Worm (Caenorhabditis elegans) whole organism, young adult: ENCODE results near the gene tut-2.

Source experiments
- F10E7.11 ChIP-seq: sonication (generic microtip); optimal IDR thresholded peaks from 2 replicates; lab custom pipeline; 2017; ENCODE audit warnings: mild to moderate bottlenecking, missing genetic modification characterization, moderate library complexity, missing compliant biosample characterization
- F37B4.10 ChIP-seq: fragments of 200-800 bp; sonication (Bioruptor generic); IDR thresholded peaks from 2 replicates; pipeline ENCODE4 v1.3.6; 2022; ENCODE audit warnings: missing genetic modification characterization, missing compliant biosample characterization
- F57A8.1 ChIP-seq: fragments of 200-800 bp; sonication (Bioruptor generic); optimal IDR thresholded peaks from 2 replicates; lab custom pipeline; 2018; ENCODE audit warnings: mild to moderate bottlenecking, missing genetic modification characterization, moderate library complexity, missing compliant biosample characterization
- F57C9.4 ChIP-seq: sonication (generic microtip); optimal IDR thresholded peaks from 2 replicates; lab custom pipeline; 2017; ENCODE audit warnings: mild to moderate bottlenecking, missing genetic modification characterization, missing compliant biosample characterization
- K12H6.12 ChIP-seq: fragments of 200-800 bp; sonication (Bioruptor generic); optimal IDR thresholded peaks from 2 replicates; lab custom pipeline; 2018; ENCODE audit warnings: mild to moderate bottlenecking, missing genetic modification characterization, missing compliant biosample characterization
- T07F8.4 ChIP-seq: sonication (generic microtip); optimal IDR thresholded peaks from 2 replicates; lab custom pipeline; 2016; ENCODE audit warnings: mild to moderate bottlenecking, missing genetic modification characterization, moderate library complexity, missing compliant biosample characterization
- T26A5.8 ChIP-seq: sonication (generic microtip); optimal IDR thresholded peaks from 2 replicates; lab custom pipeline; 2016; ENCODE audit warnings: missing genetic modification characterization, missing compliant biosample characterization
- Y53G8AR.9 ChIP-seq: fragments of 200-800 bp; sonication (Bioruptor generic); conservative IDR thresholded peaks from 2 replicates; pipeline ENCODE4 v1.3.6; 2022; ENCODE audit warnings: missing genetic modification reagents, missing genetic modification characterization, missing compliant biosample characterization
- Y79H2A.3 ChIP-seq: fragments of 200-800 bp; sonication (Bioruptor generic); conservative IDR thresholded peaks from 2 replicates; pipeline ENCODE4 v1.3.6; 2022; ENCODE audit warnings: missing genetic modification reagents, missing genetic modification characterization, missing compliant biosample characterization
- Y95B8A.8 ChIP-seq: fragments of 200-800 bp; sonication (Bioruptor generic); IDR thresholded peaks from 2 replicates; pipeline ENCODE4 v1.3.6; 2022; ENCODE audit warnings: missing genetic modification reagents, missing genetic modification characterization, missing compliant biosample characterization
- atf-7 ChIP-seq: sonication (generic microtip); optimal IDR thresholded peaks from 2 replicates; lab custom pipeline; 2017; ENCODE audit warnings: mild to moderate bottlenecking, missing genetic modification characterization, missing compliant biosample characterization
- attf-6 ChIP-seq: fragments of 200-800 bp; sonication (Bioruptor generic); IDR thresholded peaks from 2 replicates; pipeline ENCODE4 v1.3.6; 2022; ENCODE audit warnings: missing genetic modification reagents, missing genetic modification characterization, missing compliant biosample characterization
- cebp-1 ChIP-seq, 2 experiments: fragments of 200-800 bp in 1 of 2; sonication (Bioruptor generic) in 1 of 2; sonication (generic microtip) in 1 of 2; IDR thresholded peaks in 1 of 2; optimal IDR thresholded peaks in 1 of 2; 2 replicates each; pipeline versions ENCODE4 v1.3.6 to Lab custom; 2017 to 2022; ENCODE audit warnings: missing compliant biosample characterization in 2 of 2, missing genetic modification characterization in 2 of 2, mild to moderate bottlenecking in 1 of 2, missing genetic modification reagents in 1 of 2, moderate library complexity in 1 of 2
- ceh-27 ChIP-seq: fragments of 200-800 bp; sonication (Bioruptor generic); optimal IDR thresholded peaks from 2 replicates; lab custom pipeline; 2018; ENCODE audit warnings: mild to moderate bottlenecking, missing genetic modification characterization, moderate library complexity, missing compliant biosample characterization
- chd-7 ChIP-seq: sonication (generic microtip); optimal IDR thresholded peaks from 2 replicates; lab custom pipeline; 2016; ENCODE audit warnings: mild to moderate bottlenecking, missing genetic modification characterization, moderate library complexity, missing compliant biosample characterization
- gei-17 ChIP-seq: fragments of 200-800 bp; sonication (Bioruptor generic); optimal IDR thresholded peaks from 2 replicates; lab custom pipeline; 2018; ENCODE audit warnings: mild to moderate bottlenecking, missing genetic modification characterization, missing compliant biosample characterization
- him-1 ChIP-seq: sonication (generic microtip); optimal IDR thresholded peaks from 2 replicates; lab custom pipeline; 2016; ENCODE audit warnings: missing genotype, missing genetic modification reagents, missing genetic modification characterization, missing compliant biosample characterization
- hmg-1.2 ChIP-seq: fragments of 200-800 bp; sonication (Bioruptor generic); IDR thresholded peaks from 2 replicates; pipeline ENCODE4 v1.3.6; 2022; ENCODE audit warnings: missing genetic modification reagents, missing genetic modification characterization, missing compliant biosample characterization
- hrde-1 ChIP-seq: sonication (generic microtip); optimal IDR thresholded peaks from 2 replicates; lab custom pipeline; 2016; ENCODE audit warnings: missing genetic modification characterization, mild to moderate bottlenecking, missing compliant biosample characterization, moderate library complexity, missing genotype, missing genetic modification reagents, borderline replicate concordance
- hsf-1 ChIP-seq: fragments of 200-800 bp; sonication (Bioruptor generic); IDR thresholded peaks from 2 replicates; pipeline ENCODE4 v1.3.6; 2022; ENCODE audit warnings: missing genetic modification reagents, missing genetic modification characterization, missing compliant biosample characterization
- let-607 ChIP-seq, 2 experiments: fragments of 200-800 bp in 1 of 2; sonication (Bioruptor generic) in 1 of 2; sonication (generic microtip) in 1 of 2; optimal IDR thresholded peaks; 2 replicates each; lab custom pipeline; 2016 to 2018; ENCODE audit warnings: mild to moderate bottlenecking in 2 of 2, missing compliant biosample characterization in 2 of 2, missing genetic modification characterization in 2 of 2, moderate library complexity in 2 of 2, missing genotype in 1 of 2
- lin-54 ChIP-seq: fragments of 200-800 bp; sonication (Bioruptor generic); optimal IDR thresholded peaks from 2 replicates; lab custom pipeline; 2018; ENCODE audit warnings: mild to moderate bottlenecking, missing genetic modification characterization, missing compliant biosample characterization
- lsl-1 ChIP-seq: fragments of 200-800 bp; sonication (Bioruptor generic); optimal IDR thresholded peaks from 2 replicates; lab custom pipeline; 2018; ENCODE audit warnings: mild to moderate bottlenecking, missing genetic modification characterization, moderate library complexity, missing compliant biosample characterization
- lsy-27 ChIP-seq: sonication (generic microtip); optimal IDR thresholded peaks from 2 replicates; lab custom pipeline; 2017; ENCODE audit warnings: missing genetic modification characterization, mild to moderate bottlenecking, missing compliant biosample characterization, antibody characterized with exemption, missing genotype, borderline replicate concordance; ENCODE audit not compliant: insufficient read depth
- madf-3 ChIP-seq: fragments of 200-800 bp; sonication (Bioruptor generic); IDR thresholded peaks from 2 replicates; pipeline ENCODE4 v1.3.6; 2022; ENCODE audit warnings: missing genetic modification reagents, missing genetic modification characterization, missing compliant biosample characterization
- madf-6 ChIP-seq: fragments of 200-800 bp; sonication (Bioruptor generic); IDR thresholded peaks from 2 replicates; pipeline ENCODE4 v1.3.6; 2022; ENCODE audit warnings: missing genetic modification reagents, missing genetic modification characterization, missing compliant biosample characterization
- madf-8 ChIP-seq: fragments of 200-800 bp; sonication (Bioruptor generic); conservative IDR thresholded peaks from 2 replicates; pipeline ENCODE4 v1.3.6; 2022; ENCODE audit warnings: missing genetic modification reagents, missing genetic modification characterization, missing compliant biosample characterization
- nfyb-1 ChIP-seq: fragments of 200-800 bp; sonication (Bioruptor generic); IDR thresholded peaks from 2 replicates; pipeline ENCODE4 v1.3.6; 2022; ENCODE audit warnings: missing genetic modification reagents, missing genetic modification characterization, missing compliant biosample characterization
- pbrm-1 ChIP-seq: fragments of 200-800 bp; sonication (Bioruptor generic); IDR thresholded peaks from 2 replicates; pipeline ENCODE4 v1.3.6; 2022; ENCODE audit warnings: missing genetic modification reagents, missing genetic modification characterization, missing compliant biosample characterization
- pha-4 ChIP-seq: fragments of 150-350 bp; sonication (generic microtip); optimal IDR thresholded peaks from 2 replicates; lab custom pipeline; 2014; ENCODE audit warnings: missing biosample characterization, missing genetic modification reagents, missing genetic modification characterization
- somi-1 ChIP-seq: fragments of 200-800 bp; sonication (Bioruptor generic); optimal IDR thresholded peaks from 2 replicates; lab custom pipeline; 2018; ENCODE audit warnings: mild to moderate bottlenecking, missing genetic modification characterization, missing compliant biosample characterization
- tbp1 ChIP-seq: fragments of 200-800 bp; sonication (Bioruptor generic); optimal IDR thresholded peaks from 2 replicates; lab custom pipeline; 2018; ENCODE audit warnings: mild to moderate bottlenecking, missing genetic modification characterization, missing compliant biosample characterization
- tlf-1 ChIP-seq: fragments of 200-800 bp; sonication (Bioruptor generic); optimal IDR thresholded peaks from 2 replicates; lab custom pipeline; 2018; ENCODE audit warnings: mild to moderate bottlenecking, missing genetic modification characterization, missing compliant biosample characterization
- unc-130 ChIP-seq: sonication (generic microtip); optimal IDR thresholded peaks from 2 replicates; lab custom pipeline; 2016; ENCODE audit warnings: missing genetic modification reagents, missing genetic modification characterization, missing compliant biosample characterization
- xnd-1 ChIP-seq: sonication (generic microtip); optimal IDR thresholded peaks from 2 replicates; lab custom pipeline; 2016; ENCODE audit warnings: missing genotype, missing genetic modification reagents, missing genetic modification characterization, missing compliant biosample characterization
- zfh-2 ChIP-seq: fragments of 200-800 bp; sonication (Bioruptor generic); conservative IDR thresholded peaks from 2 replicates; pipeline ENCODE4 v1.3.6; 2022; ENCODE audit warnings: missing genetic modification reagents, missing genetic modification characterization, missing compliant biosample characterization
- ztf-18 ChIP-seq: sonication (generic microtip); optimal IDR thresholded peaks from 2 replicates; lab custom pipeline; 2016; ENCODE audit warnings: missing genotype, mild to moderate bottlenecking, missing genetic modification characterization, missing compliant biosample characterization
- ztf-26 ChIP-seq: sonication (generic microtip); optimal IDR thresholded peaks from 2 replicates; lab custom pipeline; 2017; ENCODE audit warnings: missing genetic modification characterization, missing compliant biosample characterization

The tut-2 gene

DNA sequence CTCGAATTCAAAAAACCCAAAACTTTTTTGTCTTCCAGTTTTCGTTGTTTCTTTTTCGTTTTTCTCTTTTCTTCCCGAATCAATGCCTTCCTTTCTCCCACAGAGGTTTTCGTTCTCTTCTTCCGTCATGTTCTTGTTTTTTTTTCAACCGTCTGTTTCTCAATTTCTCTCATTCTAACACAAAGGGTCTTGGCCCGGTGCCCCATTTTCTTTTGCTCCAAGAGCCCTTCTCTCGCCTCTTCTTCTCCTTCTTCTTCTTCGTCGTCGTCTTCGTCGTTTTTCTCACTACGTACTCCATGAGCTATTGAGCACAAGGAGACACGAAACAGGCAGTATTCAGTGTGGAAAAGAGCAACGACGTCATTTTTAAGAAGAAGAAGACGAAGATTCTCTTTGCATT lies 19.4 kb downstream of the tut-2 start:
- TF ChIP-seq ceh-27 (GFP tag; lab: Kevin White, UChicago), result peak; percentile 8
- peak; percentile 35 for TF ChIP-seq K12H6.12 (tag; lab: Kevin White, UChicago)
- TF ChIP-seq him-1 (tag; lab: Kevin White, UChicago), result no peak
- no peak for TF ChIP-seq somi-1 (GFP tag; lab: Kevin White, UChicago)
- no peak for TF ChIP-seq let-607 (tag; optimal IDR thresholded peaks at IDR 0.05; lab: Kevin White, UChicago)
- TF ChIP-seq madf-6 (GFP tag; lab: Robert Waterston, UW), result no peak
- no peak for TF ChIP-seq F57C9.4 (tag; lab: Kevin White, UChicago)
- no peak for TF ChIP-seq pha-4 (tag; lab: Kevin White, UChicago)
- 0 out of 2 replicates have a peak, but pooled peaks have one; percentile 36 for TF ChIP-seq zfh-2

DNA sequence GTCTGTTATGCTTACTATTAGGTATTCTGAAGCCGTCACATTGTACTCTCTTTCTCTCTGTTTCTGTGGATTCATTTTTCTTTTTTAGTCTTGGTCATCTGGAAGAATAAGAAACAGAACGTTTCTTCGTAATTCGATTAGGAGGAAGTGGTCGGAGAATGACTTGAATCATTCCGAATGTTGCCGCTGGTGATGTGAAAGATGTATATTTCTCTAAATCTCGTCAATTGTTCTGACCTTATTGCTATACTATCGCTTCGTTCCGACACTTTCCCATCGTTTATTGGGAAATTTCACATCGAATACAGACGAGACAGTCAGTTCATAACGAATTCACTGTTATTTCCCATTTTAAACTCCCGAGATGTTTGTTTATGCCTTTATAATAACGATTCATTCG lies 21.0 kb downstream of the tut-2 start:
- no peak for TF ChIP-seq attf-6 (GFP tag; lab: Robert Waterston, UW)
- TF ChIP-seq nfyb-1 (GFP tag; lab: Robert Waterston, UW), result no peak
- no peak for TF ChIP-seq ztf-26 (tag; lab: Kevin White, UChicago)
- TF ChIP-seq pbrm-1 (GFP tag; lab: Robert Waterston, UW), result no peak
- no peak for TF ChIP-seq tbp1 (GFP tag; lab: Kevin White, UChicago)
- TF ChIP-seq xnd-1 (tag; lab: Kevin White, UChicago), result no peak
- no peak for TF ChIP-seq Y95B8A.8 (GFP tag; lab: Robert Waterston, UW)
- TF ChIP-seq hmg-1.2 (GFP tag; lab: Robert Waterston, UW), result no peak
- no peak for TF ChIP-seq madf-8 (GFP tag; lab: Robert Waterston, UW)
- TF ChIP-seq lin-54 (GFP tag; lab: Kevin White, UChicago), result no peak

DNA sequence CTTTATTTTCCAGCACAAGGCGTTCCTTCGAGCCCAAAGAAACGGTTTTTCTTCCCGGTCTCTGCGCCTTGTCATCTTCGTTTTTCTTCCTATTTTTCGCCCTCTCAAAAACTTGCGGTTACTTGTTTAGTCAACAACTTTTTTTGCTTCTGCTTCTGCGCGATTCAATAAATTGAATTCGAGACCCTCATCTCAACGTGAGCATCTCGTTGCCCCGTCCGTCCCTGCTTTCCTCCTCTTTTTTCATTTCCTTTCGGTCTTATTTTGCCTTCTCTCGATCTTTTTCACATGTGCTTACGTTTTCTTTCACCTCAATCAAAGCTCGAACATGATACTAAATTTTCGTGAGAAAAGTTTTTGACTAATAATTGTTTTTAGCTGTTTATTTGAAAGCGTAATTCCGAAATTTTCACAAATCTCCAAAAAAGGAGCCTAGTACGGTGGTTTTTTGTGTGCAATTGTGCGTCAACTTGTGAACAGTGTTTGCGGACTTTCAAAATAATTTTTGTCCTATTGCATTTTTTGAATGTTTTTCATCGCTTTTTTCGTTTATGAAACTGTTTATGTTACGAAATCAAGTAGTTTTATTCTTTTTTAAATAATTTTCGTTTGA lies 22.1 kb downstream of the tut-2 start:
- TF ChIP-seq F37B4.10 (GFP tag; lab: Robert Waterston, UW) (no peak), cebp-1 (GFP tag; IDR thresholded peaks at IDR 0.05; lab: Robert Waterston, UW) (no peak), cebp-1 (tag; optimal IDR thresholded peaks at IDR 0.05; lab: Kevin White, UChicago) (peak; percentile 11), lsl-1 (GFP tag; lab: Kevin White, UChicago) (peak; percentile 51)

DNA sequence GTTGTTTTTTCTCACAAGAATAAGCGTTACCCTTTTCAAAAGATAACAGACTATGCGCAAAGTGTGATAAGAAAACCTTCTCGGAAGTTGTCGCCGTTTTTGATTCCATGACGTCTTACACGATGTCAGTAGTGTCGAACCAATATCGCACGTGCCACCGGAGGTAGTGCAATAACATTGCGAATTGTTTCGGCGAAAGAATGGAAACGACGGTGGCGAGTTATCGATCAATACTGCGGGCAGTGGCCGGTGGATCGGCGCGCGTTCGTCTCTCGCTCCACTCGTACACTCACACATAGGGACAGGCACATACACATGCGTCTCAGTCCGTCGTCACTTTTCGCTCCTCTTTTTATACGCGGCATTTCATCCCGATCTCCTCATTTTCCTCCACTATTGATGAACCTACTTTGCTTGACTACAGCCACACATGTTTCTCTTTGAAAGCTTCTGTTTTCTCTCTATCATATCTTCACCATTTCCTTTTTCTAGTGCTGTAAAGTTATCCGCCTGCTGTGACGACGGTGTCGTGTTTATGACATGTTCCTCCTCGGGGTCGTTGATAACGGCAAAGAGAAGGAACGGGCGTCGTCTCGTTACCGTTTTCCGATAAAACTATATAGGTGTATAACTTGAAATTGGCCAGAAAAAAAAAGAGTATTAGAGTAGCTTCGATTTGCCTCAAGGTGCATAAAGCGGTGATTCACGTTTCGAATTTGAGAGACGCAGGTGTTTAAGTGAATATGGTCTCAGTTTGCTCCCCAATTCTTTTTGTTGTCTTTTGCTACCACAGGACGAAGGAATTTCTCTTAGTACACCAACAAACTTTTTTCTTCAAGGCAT lies 23.3 kb downstream of the tut-2 start:
- TF ChIP-seq gei-17 (GFP tag; lab: Kevin White, UChicago), result no peak
- TF ChIP-seq F10E7.11 (tag; lab: Kevin White, UChicago), result no peak
- TF ChIP-seq tlf-1 (GFP tag; lab: Kevin White, UChicago), result no peak
- no peak for TF ChIP-seq atf-7 (tag; lab: Kevin White, UChicago)
- no peak for TF ChIP-seq madf-8 (GFP tag; lab: Robert Waterston, UW)
- TF ChIP-seq ztf-18 (tag; lab: Kevin White, UChicago), result no peak
- no peak for TF ChIP-seq F57C9.4 (tag; lab: Kevin White, UChicago)
- TF ChIP-seq let-607 (tag; optimal IDR thresholded peaks at IDR 0.05; lab: Kevin White, UChicago), result no peak
- TF ChIP-seq ztf-26 (tag; lab: Kevin White, UChicago), result peak; percentile 59
- no peak for TF ChIP-seq xnd-1 (tag; lab: Kevin White, UChicago)
- TF ChIP-seq hsf-1 (GFP tag; lab: Robert Waterston, UW), result no peak
- TF ChIP-seq unc-130 (GFP tag; lab: Kevin White, UChicago), result no peak
- no peak for TF ChIP-seq lsy-27 (tag; lab: Kevin White, UChicago)
- TF ChIP-seq lin-54 (GFP tag; lab: Kevin White, UChicago), result no peak
- TF ChIP-seq cebp-1 (GFP tag; IDR thresholded peaks at IDR 0.05; lab: Robert Waterston, UW), result no peak
- TF ChIP-seq cebp-1 (tag; optimal IDR thresholded peaks at IDR 0.05; lab: Kevin White, UChicago), result peak; percentile 51
- TF ChIP-seq Y79H2A.3 (GFP tag; lab: Robert Waterston, UW), result no peak
- TF ChIP-seq hrde-1 (tag; lab: Kevin White, UChicago), result no peak
- TF ChIP-seq T26A5.8 (tag; lab: Kevin White, UChicago), result no peak
- no peak for TF ChIP-seq hmg-1.2 (GFP tag; lab: Robert Waterston, UW)
- TF ChIP-seq somi-1 (GFP tag; lab: Kevin White, UChicago), result peak; percentile 29
- peak; percentile 27 for TF ChIP-seq chd-7 (tag; lab: Kevin White, UChicago)
- peak; percentile 18 for TF ChIP-seq F57A8.1 (GFP tag; lab: Kevin White, UChicago)
- no peak for TF ChIP-seq Y53G8AR.9 (GFP tag; lab: Robert Waterston, UW)
- no peak for TF ChIP-seq madf-3 (GFP tag; lab: Robert Waterston, UW)
- TF ChIP-seq F37B4.10 (GFP tag; lab: Robert Waterston, UW), result no peak
- no peak for TF ChIP-seq T07F8.4
